Fruit fly (Drosophila melanogaster): ENCODE measurements around the gene CG14050.

Gene CG14050

dm6 chrX:2344370-2344769 is 18.4 kb upstream of the CG14050 start, which contains the start of gene mRpL14 (continued):
- TF ChIP-seq MESR4 (GFP tag; optimal IDR thresholded peaks at IDR 0.05) (peak; percentile 57), CG6654 (GFP tag; optimal IDR thresholded peaks at IDR 0.05) (no peak), CG1603 (tag; optimal IDR thresholded peaks at IDR 0.05) (peak; percentile 14), lola (GFP tag; optimal IDR thresholded peaks at IDR 0.05) (no peak)

dm6 chrX:2340009-2340733 is 14.2 kb upstream of the CG14050 start:
- TF ChIP-seq klu (GFP tag; IDR thresholded peaks at IDR 0.05) = no peak
- peak; percentile 31 for TF ChIP-seq dm (GFP tag; optimal IDR thresholded peaks at IDR 0.05)
- TF ChIP-seq CG8089 (GFP tag; optimal IDR thresholded peaks at IDR 0.05) = peak; percentile 30
- no peak for TF ChIP-seq CG14050 (GFP tag; IDR thresholded peaks at IDR 0.05)
- TF ChIP-seq TFAM (GFP tag; optimal IDR thresholded peaks at IDR 0.05) = no peak
- no peak for TF ChIP-seq chm (GFP tag; IDR thresholded peaks at IDR 0.05)
- no peak for TF ChIP-seq CG7786 (GFP tag; optimal IDR thresholded peaks at IDR 0.05)
- 0 out of 2 replicates have a peak, but pooled peaks have one; percentile 9 for TF ChIP-seq Adf1 (GFP tag; IDR thresholded peaks at IDR 0.05)
- TF ChIP-seq CG14860 (GFP tag; IDR thresholded peaks at IDR 0.05; ENCODE audit: partially characterized antibody) = peak; percentile 49; the same call in 1 of the 3 replicates
- peak; percentile 38 for TF ChIP-seq phol (tag; optimal IDR thresholded peaks at IDR 0.05)
- TF ChIP-seq CG6654 (GFP tag; optimal IDR thresholded peaks at IDR 0.05) = no peak
- TF ChIP-seq Sry-δ (GFP tag; optimal IDR thresholded peaks at IDR 0.05) = peak; percentile 82
- TF ChIP-seq CG33213 (GFP tag; optimal IDR thresholded peaks at IDR 0.05) = no peak
- peak; percentile 19 for TF ChIP-seq pb (GFP tag; optimal IDR thresholded peaks at IDR 0.05)
- TF ChIP-seq D (optimal IDR thresholded peaks at IDR 0.05) = peak; percentile 45
- TF ChIP-seq D (GFP tag; optimal IDR thresholded peaks at IDR 0.05) = no peak
- TF ChIP-seq CG14710 (tag; optimal IDR thresholded peaks at IDR 0.05) = peak; percentile 71
- no peak for TF ChIP-seq CG9727 (GFP tag; optimal IDR thresholded peaks at IDR 0.05)
- TF ChIP-seq CTCF (GFP tag; optimal IDR thresholded peaks at IDR 0.05) = peak; percentile 94
- no peak for TF ChIP-seq zfh2 (GFP tag; optimal IDR thresholded peaks at IDR 0.05)
- TF ChIP-seq CG7963 (GFP tag; IDR thresholded peaks at IDR 0.05; ENCODE audit: partially characterized antibody) = peak; percentile 70
- no peak for TF ChIP-seq Ptx1 (GFP tag; IDR thresholded peaks at IDR 0.05)
- peak; percentile 91 for TF ChIP-seq scrt (GFP tag; optimal IDR thresholded peaks at IDR 0.05)
- no peak for TF ChIP-seq nerfin-1 (tag; optimal IDR thresholded peaks at IDR 0.05)
- no peak for TF ChIP-seq gce (GFP tag; IDR thresholded peaks at IDR 0.05)
- TF ChIP-seq Abd-B (GFP tag; optimal IDR thresholded peaks at IDR 0.05) = peak; percentile 46
- peak; percentile 13 for TF ChIP-seq CG17186 (GFP tag; optimal IDR thresholded peaks at IDR 0.05)
- peak; percentile 58 for TF ChIP-seq unc-4 (GFP tag; IDR thresholded peaks at IDR 0.05; ENCODE audit: partially characterized antibody)
- TF ChIP-seq CG11560 (tag; IDR thresholded peaks at IDR 0.05) = peak; percentile 66; the same call in 2 of the 3 replicates
- TF ChIP-seq Xbp1 (GFP tag; optimal IDR thresholded peaks at IDR 0.05) = peak; percentile 12
- TF ChIP-seq esg (GFP tag; conservative IDR thresholded peaks at IDR 0.05) = no peak
- no peak for TF ChIP-seq NFAT (GFP tag; IDR thresholded peaks at IDR 0.05)
- TF ChIP-seq CG8290 (GFP tag; optimal IDR thresholded peaks at IDR 0.05) = peak; percentile 58
- TF ChIP-seq CG8290 (tag; optimal IDR thresholded peaks at IDR 0.05) = no peak
- no peak for TF ChIP-seq CG6254 (GFP tag; optimal IDR thresholded peaks at IDR 0.05)
- peak; percentile 83 for TF ChIP-seq CG6791 (GFP tag; IDR thresholded peaks at IDR 0.05; ENCODE audit: partially characterized antibody)
- 0 out of 4 replicates have a peak, but pooled peaks have one; percentile 72 for TF ChIP-seq chinmo (GFP tag; IDR thresholded peaks at IDR 0.05; ENCODE audit: partially characterized antibody)
- TF ChIP-seq CG34376 (GFP tag; optimal IDR thresholded peaks at IDR 0.05) = peak; percentile 23
- TF ChIP-seq Nf-YC (tag; optimal IDR thresholded peaks at IDR 0.05) = peak; percentile 28
- peak; percentile 69 for TF ChIP-seq amos (GFP tag; IDR thresholded peaks at IDR 0.05; ENCODE audit: partially characterized antibody)
- TF ChIP-seq Bgb (GFP tag; IDR thresholded peaks at IDR 0.05; ENCODE audit: partially characterized antibody) = peak; percentile 82
- TF ChIP-seq Dp (GFP tag; optimal IDR thresholded peaks at IDR 0.05) = peak; percentile 94
- no peak for TF ChIP-seq ham (GFP tag; IDR thresholded peaks at IDR 0.05)
- TF ChIP-seq insv (GFP tag; optimal IDR thresholded peaks at IDR 0.05) = peak in 1 of 2 experiments; percentile 32
- TF ChIP-seq HLH3B (GFP tag; IDR thresholded peaks at IDR 0.05) = no peak
